Fruit fly (Drosophila melanogaster): ENCODE data around the gene CG14659.

DNA sequence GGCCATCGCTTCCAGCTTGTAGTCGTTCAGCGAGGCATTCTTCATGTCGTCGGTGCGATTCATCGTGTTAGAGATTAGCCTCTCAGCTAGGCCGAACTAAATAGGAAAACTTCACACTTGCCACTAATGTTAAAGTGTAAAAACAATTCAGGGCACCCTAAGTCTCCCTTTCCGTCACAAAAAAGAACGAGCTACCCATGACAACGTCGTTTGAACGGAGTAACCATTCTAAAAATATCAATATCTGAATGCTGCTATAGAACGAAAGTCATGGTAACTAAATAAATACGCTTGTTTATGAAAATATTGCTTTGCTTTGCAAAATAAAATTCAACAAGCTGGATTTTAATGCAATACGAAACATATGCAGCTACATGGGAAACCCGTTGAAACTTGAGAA lies 46.5 kb downstream of the CG14659 start, which contains the start of gene Ccdc39:
- TF ChIP-seq EcR (GFP tag; optimal IDR thresholded peaks at IDR 0.05) (no peak), psq (optimal IDR thresholded peaks at IDR 0.05) (no peak), CG8478 (optimal IDR thresholded peaks at IDR 0.05) (no peak), pan (optimal IDR thresholded peaks at IDR 0.05) (no peak), usp (GFP tag; optimal IDR thresholded peaks at IDR 0.05) (no peak), Dll (optimal IDR thresholded peaks at IDR 0.05) (no peak)
